Worm (Caenorhabditis elegans) whole organism, L4 larva: ENCODE data around the gene Y42G9A.3.

Experiments used
- Y105C5A.15 ChIP-seq: fragments of 200-800 bp; sonication (Bioruptor generic); IDR thresholded peaks from 2 replicates; pipeline ENCODE4 v1.3.6; 2022; ENCODE audit warnings: missing genetic modification characterization, missing compliant biosample characterization
- aha-1 ChIP-seq: fragments of 150-350 bp; peaks from one replicate; lab custom pipeline; 2014; ENCODE audit warnings: missing biosample characterization, missing genetic modification characterization
- jun-1 ChIP-seq: fragments of 150-350 bp; optimal IDR thresholded peaks from 2 replicates; lab custom pipeline; 2014; ENCODE audit warnings: missing biosample characterization, missing genetic modification reagents, missing genetic modification characterization
- nhr-10 ChIP-seq: fragments of 150-350 bp; optimal IDR thresholded peaks from 2 replicates; lab custom pipeline; 2014; ENCODE audit warnings: missing biosample characterization, missing genetic modification characterization
- nhr-11 ChIP-seq: fragments of 150-350 bp; optimal IDR thresholded peaks from 2 replicates; lab custom pipeline; 2014; ENCODE audit warnings: missing biosample characterization, missing genetic modification characterization
- pha-4 ChIP-seq, 2 experiments: fragments of 150-350 bp in 1 of 2; fragments of 200-800 bp in 1 of 2; sonication (Bioruptor generic) in 1 of 2; IDR thresholded peaks in 1 of 2; optimal IDR thresholded peaks in 1 of 2; 2 replicates each; pipeline versions ENCODE4 v1.3.6 to Lab custom; 2014 to 2022; ENCODE audit warnings: missing genetic modification characterization in 2 of 2, missing genetic modification reagents in 2 of 2, missing biosample characterization in 1 of 2, missing compliant biosample characterization in 1 of 2
- sdz-12 ChIP-seq: fragments of 200-800 bp; sonication (Bioruptor generic); optimal IDR thresholded peaks from 2 replicates; lab custom pipeline; 2018; ENCODE audit warnings: mild to moderate bottlenecking, missing genetic modification characterization, missing compliant biosample characterization
- vab-7 ChIP-seq: fragments of 200-800 bp; sonication (Bioruptor generic); IDR thresholded peaks from 2 replicates; pipeline ENCODE4 v1.3.6; 2022; ENCODE audit warnings: missing genetic modification reagents, missing genetic modification characterization, missing compliant biosample characterization

DNA sequence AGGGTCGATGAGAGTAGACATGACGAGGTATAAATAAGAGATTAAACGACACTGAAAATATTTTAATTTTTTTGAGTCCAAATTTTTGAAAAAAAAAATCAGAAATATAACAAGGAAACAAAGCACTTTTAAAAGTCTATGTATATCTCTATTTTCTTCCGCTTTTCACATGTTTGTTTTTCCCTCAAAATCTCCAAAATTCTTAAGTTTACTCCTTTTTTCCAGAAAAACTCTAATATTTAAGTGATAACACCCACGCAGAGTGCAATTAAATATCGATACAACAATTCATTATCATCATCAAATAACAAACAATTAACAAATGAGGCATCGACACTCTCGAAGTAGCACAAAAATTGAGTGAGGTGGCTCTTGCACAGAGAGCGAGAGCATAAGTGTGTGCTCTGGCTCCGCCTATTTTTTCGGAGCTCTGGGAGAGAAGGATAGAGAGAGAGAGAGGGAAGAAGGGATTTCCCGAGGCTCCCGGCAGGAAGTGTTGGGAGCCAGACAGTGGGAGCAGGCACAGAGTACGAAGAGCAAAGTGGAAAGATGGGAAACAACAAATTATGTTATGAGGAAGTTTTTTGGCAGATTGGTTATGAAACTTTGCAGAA, 11.8 kb downstream of the Y42G9A.3 start, which contains the start of gene anmt-2:
- TF ChIP-seq pha-4 (GFP tag; IDR thresholded peaks at IDR 0.05; lab: Robert Waterston, UW), result no peak
- TF ChIP-seq pha-4 (tag; optimal IDR thresholded peaks at IDR 0.05; lab: Kevin White, UChicago), result no peak
- TF ChIP-seq jun-1 (tag; lab: Kevin White, UChicago), result no peak
- no peak for TF ChIP-seq nhr-11
- TF ChIP-seq sdz-12 (GFP tag; lab: Kevin White, UChicago), result no peak
- TF ChIP-seq vab-7 (GFP tag; lab: Robert Waterston, UW), result no peak
- TF ChIP-seq aha-1 (tag; lab: Kevin White, UChicago), result no peak
- TF ChIP-seq nhr-10 (tag; lab: Kevin White, UChicago), result no peak
- no peak for TF ChIP-seq Y105C5A.15 (GFP tag; lab: Robert Waterston, UW)
